Fruit fly (Drosophila melanogaster) whole organism, pupa: ENCODE data around the gene mRpS23.

Experiments
- CG10348 ChIP-seq: fragments of 200-800 bp; sonication (Bioruptor generic); IDR thresholded peaks from 2 replicates; pipeline ENCODE4 v1.3.6; 2022; ENCODE audit warnings: missing biosample characterization, missing genetic modification characterization
- CG12605 ChIP-seq: fragments of 200-800 bp; sonication (Bioruptor generic); IDR thresholded peaks from 2 replicates; pipeline ENCODE4 v1.3.6; 2022; ENCODE audit warnings: missing biosample characterization, missing genetic modification characterization
- CG13204 ChIP-seq: fragments of 200-800 bp; sonication (Bioruptor generic); optimal IDR thresholded peaks from 2 replicates; lab custom pipeline; 2018; ENCODE audit warnings: missing biosample characterization, mild to moderate bottlenecking, missing genetic modification characterization, moderate library complexity
- CG14655 ChIP-seq: fragments of 200-800 bp; sonication (Bioruptor generic); optimal IDR thresholded peaks from 3 replicates; lab custom pipeline; 2017; ENCODE audit warnings: mild to moderate bottlenecking, missing biosample characterization, missing genetic modification reagents, missing genetic modification characterization
- CG15710 ChIP-seq: fragments of 200-800 bp; sonication (Bioruptor generic); optimal IDR thresholded peaks from 2 replicates; lab custom pipeline; 2018; ENCODE audit warnings: missing biosample characterization, mild to moderate bottlenecking, missing genetic modification characterization, moderate library complexity
- CG17806 ChIP-seq: fragments of 200-800 bp; sonication (Bioruptor generic); optimal IDR thresholded peaks from 2 replicates; lab custom pipeline; 2018; ENCODE audit warnings: missing biosample characterization, mild to moderate bottlenecking, missing genetic modification characterization, moderate library complexity
- CG32121 ChIP-seq: fragments of 200-800 bp; sonication (Bioruptor generic); IDR thresholded peaks from 2 replicates; pipeline ENCODE4 v1.3.6; 2022; ENCODE audit warnings: missing biosample characterization, missing genetic modification characterization
- CG4496 ChIP-seq: fragments of 200-800 bp; sonication (Bioruptor generic); IDR thresholded peaks from 3 replicates; pipeline ENCODE4 v1.3.6; 2022; ENCODE audit warnings: missing biosample characterization, missing genetic modification characterization
- CG8301 ChIP-seq: fragments of 200-800 bp; sonication (Bioruptor generic); optimal IDR thresholded peaks from 2 replicates; lab custom pipeline; 2018; ENCODE audit warnings: missing biosample characterization, mild to moderate bottlenecking, missing genetic modification characterization
- D1 ChIP-seq: fragments of 200-800 bp; sonication (Bioruptor generic); optimal IDR thresholded peaks from 2 replicates; lab custom pipeline; 2018; ENCODE audit warnings: missing biosample characterization, mild to moderate bottlenecking, missing genetic modification characterization, moderate library complexity
- EcR ChIP-seq: fragments of 200-800 bp; sonication (Bioruptor generic); optimal IDR thresholded peaks from 3 replicates; lab custom pipeline; 2019; ENCODE audit warnings: missing biosample characterization, missing genetic modification characterization, mild to moderate bottlenecking, moderate library complexity, missing genetic modification reagents
- Ets98B ChIP-seq: fragments of 200-800 bp; sonication (Bioruptor generic); IDR thresholded peaks from 2 replicates; pipeline ENCODE4 v1.3.6; 2022; ENCODE audit warnings: missing biosample characterization, missing genetic modification characterization
- Pif1B ChIP-seq: fragments of 200-800 bp; sonication (Bioruptor generic); optimal IDR thresholded peaks from 3 replicates; lab custom pipeline; 2016; ENCODE audit warnings: missing biosample characterization, missing genetic modification characterization
- gl ChIP-seq: fragments of 200-800 bp; sonication (Bioruptor generic); optimal IDR thresholded peaks from 2 replicates; lab custom pipeline; 2018; ENCODE audit warnings: missing biosample characterization, mild to moderate bottlenecking, missing genetic modification characterization

DNA sequence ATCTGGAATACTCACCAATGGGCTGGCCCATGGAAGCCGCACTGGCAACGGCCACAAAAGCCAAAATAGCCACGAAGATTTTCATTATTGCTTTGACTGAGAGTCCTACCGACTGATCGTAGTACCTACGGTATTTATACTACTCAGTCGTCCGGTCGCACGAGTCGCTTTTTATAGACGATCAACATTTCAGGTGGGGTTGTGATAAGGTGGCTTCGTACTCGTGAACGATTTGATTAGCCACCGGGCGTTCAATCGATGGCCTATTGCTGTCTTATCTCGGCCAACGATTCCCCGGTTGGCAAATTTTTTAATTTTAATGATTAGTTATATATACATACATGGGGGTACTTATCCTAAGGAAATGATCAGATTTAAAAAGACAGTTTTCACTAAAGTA is 10.3 kb upstream of the mRpS23 start, which contains the start of gene CG8997:
- TF ChIP-seq CG8301 (tag; lab: Kevin White, UChicago) (no peak), CG13204 (no peak), CG14655 (GFP tag; lab: Kevin White, UChicago) (no peak), Pif1B (GFP tag; lab: Kevin White, UChicago) (no peak), CG10348 (GFP tag; lab: Robert Waterston, UW) (no peak), CG4496 (no peak), CG15710 (tag; lab: Kevin White, UChicago) (no peak), EcR (GFP tag; lab: Kevin White, UChicago) (no peak), D1 (no peak), Ets98B (GFP tag; lab: Robert Waterston, UW) (no peak), CG32121 (GFP tag; lab: Robert Waterston, UW) (no peak), CG12605 (GFP tag; lab: Robert Waterston, UW) (no peak), CG17806 (tag; lab: Kevin White, UChicago) (no peak), gl (tag; lab: Kevin White, UChicago) (no peak)
